Fruit fly (Drosophila melanogaster) whole organism, embryonic: Measurements from ENCODE around the gene CG15141.
A peak's percentile ranks its signal among the peaks of the same experiment; 100 is the strongest.

Experiments
- BEAF-32 ChIP-seq: fragments of 200-800 bp; sonication (Bioruptor generic); optimal IDR thresholded peaks from 3 replicates; lab custom pipeline; 2017; ENCODE audit warnings: missing biosample characterization, missing genetic modification characterization, mild to moderate bottlenecking, moderate library complexity, missing genetic modification reagents
- Bteb2 ChIP-seq: fragments of 200-800 bp; sonication (Bioruptor generic); optimal IDR thresholded peaks from 2 replicates; lab custom pipeline; 2016; ENCODE audit warnings: missing biosample characterization, missing genetic modification characterization
- C15 ChIP-seq: fragments of 200-800 bp; sonication (Bioruptor generic); IDR thresholded peaks from 3 replicates; pipeline ENCODE4 v1.3.6; 2022; ENCODE audit warnings: missing biosample characterization, missing genetic modification characterization
- CG12219 ChIP-seq: fragments of 200-800 bp; sonication (Bioruptor generic); optimal IDR thresholded peaks from 3 replicates; lab custom pipeline; 2018; ENCODE audit warnings: missing biosample characterization, mild to moderate bottlenecking, missing genetic modification characterization
- CG12659 ChIP-seq: fragments of 200-800 bp; sonication (Bioruptor generic); optimal IDR thresholded peaks from 3 replicates; lab custom pipeline; 2017; ENCODE audit warnings: mild to moderate bottlenecking, missing biosample characterization, missing genetic modification reagents, missing genetic modification characterization
- CG14050 ChIP-seq: fragments of 200-800 bp; sonication (Bioruptor generic); IDR thresholded peaks from 3 replicates; pipeline ENCODE4 v1.3.6; 2022; ENCODE audit warnings: missing biosample characterization, missing genetic modification characterization
- CG14667 ChIP-seq: fragments of 200-800 bp; sonication (Bioruptor generic); IDR thresholded peaks from 2 replicates; pipeline ENCODE4 v1.3.6; 2022; ENCODE audit warnings: missing biosample characterization, missing genetic modification characterization
- CG15479 ChIP-seq: fragments of 200-800 bp; sonication (Bioruptor generic); optimal IDR thresholded peaks from 3 replicates; lab custom pipeline; 2019; ENCODE audit warnings: missing biosample characterization, mild to moderate bottlenecking, missing genetic modification characterization, moderate library complexity
- CG17912 ChIP-seq: fragments of 200-800 bp; sonication (Bioruptor generic); optimal IDR thresholded peaks from 2 replicates; lab custom pipeline; 2018; ENCODE audit warnings: missing biosample characterization, mild to moderate bottlenecking, missing genetic modification characterization
- CG1832 ChIP-seq: fragments of 200-800 bp; sonication (Bioruptor generic); optimal IDR thresholded peaks from 2 replicates; lab custom pipeline; 2017; ENCODE audit warnings: missing biosample characterization, mild to moderate bottlenecking, missing genetic modification characterization, inconsistent platforms
- CG18619 ChIP-seq: fragments of 200-800 bp; sonication (Bioruptor generic); optimal IDR thresholded peaks from 3 replicates; lab custom pipeline; 2017; ENCODE audit warnings: missing biosample characterization, mild to moderate bottlenecking, missing genetic modification characterization
- CG31365 ChIP-seq: fragments of 200-800 bp; sonication (Bioruptor generic); optimal IDR thresholded peaks from 2 replicates; lab custom pipeline; 2018; ENCODE audit warnings: missing biosample characterization, mild to moderate bottlenecking, missing genetic modification characterization
- CG31388 ChIP-seq: fragments of 200-800 bp; sonication (Bioruptor generic); optimal IDR thresholded peaks from 2 replicates; lab custom pipeline; 2016; ENCODE audit warnings: missing biosample characterization, missing genetic modification characterization
- CG32767 ChIP-seq: fragments of 200-800 bp; sonication (Bioruptor generic); IDR thresholded peaks from 2 replicates; pipeline ENCODE4 v1.3.6; 2022; ENCODE audit warnings: missing biosample characterization, missing genetic modification characterization
- CG4328 ChIP-seq: fragments of 200-800 bp; sonication (Bioruptor generic); optimal IDR thresholded peaks from 3 replicates; lab custom pipeline; 2017; ENCODE audit warnings: missing biosample characterization, missing genetic modification reagents, missing genetic modification characterization
- CG4707 ChIP-seq: fragments of 200-800 bp; sonication (Bioruptor generic); optimal IDR thresholded peaks from 2 replicates; lab custom pipeline; 2018; ENCODE audit warnings: missing biosample characterization, mild to moderate bottlenecking, missing genetic modification characterization, moderate library complexity
- CG4820 ChIP-seq: fragments of 200-800 bp; sonication (Bioruptor generic); optimal IDR thresholded peaks from 3 replicates; lab custom pipeline; 2016; ENCODE audit warnings: missing biosample characterization, missing genetic modification characterization
- CG5180 ChIP-seq: fragments of 200-800 bp; sonication (Bioruptor generic); optimal IDR thresholded peaks from 3 replicates; lab custom pipeline; 2017; ENCODE audit warnings: missing biosample characterization, missing genetic modification characterization, mild to moderate bottlenecking, moderate library complexity, missing genetic modification reagents
- CG9797 ChIP-seq: fragments of 200-800 bp; sonication (Bioruptor generic); optimal IDR thresholded peaks from 3 replicates; lab custom pipeline; 2018; ENCODE audit warnings: missing biosample characterization, mild to moderate bottlenecking, missing genetic modification characterization
- D19A ChIP-seq: fragments of 200-800 bp; optimal IDR thresholded peaks from 3 replicates; lab custom pipeline; 2019; ENCODE audit warnings: missing biosample characterization, mild to moderate bottlenecking, missing genetic modification characterization, moderate library complexity
- Ets97D ChIP-seq: fragments of 200-800 bp; sonication (Bioruptor generic); optimal IDR thresholded peaks from 3 replicates; lab custom pipeline; 2016; ENCODE audit warnings: missing biosample characterization, missing genetic modification characterization
- MTF-1 ChIP-seq: fragments of 200-800 bp; sonication (Bioruptor generic); optimal IDR thresholded peaks from 2 replicates; lab custom pipeline; 2018; ENCODE audit warnings: missing biosample characterization, mild to moderate bottlenecking, missing genetic modification characterization, borderline replicate concordance
- Meics ChIP-seq: fragments of 200-800 bp; sonication (Bioruptor generic); optimal IDR thresholded peaks from 2 replicates; lab custom pipeline; 2017; ENCODE audit warnings: missing biosample characterization, mild to moderate bottlenecking, missing genetic modification characterization
- Myb ChIP-seq: fragments of 200-800 bp; sonication (Bioruptor generic); optimal IDR thresholded peaks from 2 replicates; lab custom pipeline; 2016; ENCODE audit warnings: missing biosample characterization, missing genetic modification characterization
- Rx ChIP-seq: fragments of 200-800 bp; sonication (Bioruptor generic); IDR thresholded peaks from 2 replicates; pipeline ENCODE4 v1.3.6; 2022; ENCODE audit warnings: missing biosample characterization, missing genetic modification characterization
- Scr ChIP-seq: fragments of 200-800 bp; sonication (Bioruptor generic); IDR thresholded peaks from 2 replicates; pipeline ENCODE4 v1.3.6; 2022; ENCODE audit warnings: missing biosample characterization, missing genetic modification characterization; ENCODE audit not compliant: partially characterized antibody
- Sin3A ChIP-seq: fragments of >200 bp; optimal IDR thresholded peaks from 2 replicates; lab custom pipeline; 2018
- Stat92E ChIP-seq, 3 experiments: fragments of >200 bp in 2 of 3; fragments of 200-800 bp in 1 of 3; sonication (Bioruptor generic) in 1 of 3; optimal IDR thresholded peaks; 2 replicates each; lab custom pipeline; 2017 to 2019; ENCODE audit warnings: missing biosample characterization in 3 of 3, missing genetic modification characterization in 3 of 3, mild to moderate bottlenecking in 1 of 3, moderate library complexity in 1 of 3
- chif ChIP-seq, 2 experiments: fragments of 200-800 bp; sonication (Bioruptor generic); optimal IDR thresholded peaks; 3 replicates each; lab custom pipeline; 2016; ENCODE audit warnings: missing biosample characterization in 2 of 2, missing genetic modification characterization in 2 of 2
- en ChIP-seq: fragments of 200-800 bp; sonication (Bioruptor generic); optimal IDR thresholded peaks from 2 replicates; lab custom pipeline; 2016; ENCODE audit warnings: missing biosample characterization, missing genetic modification characterization
- ftz-f1 ChIP-seq: fragments of 200-800 bp; sonication (Bioruptor generic); optimal IDR thresholded peaks from 2 replicates; lab custom pipeline; 2016; ENCODE audit warnings: missing biosample characterization, missing genetic modification characterization
- fu2 ChIP-seq: fragments of 200-800 bp; sonication (Bioruptor generic); optimal IDR thresholded peaks from 2 replicates; lab custom pipeline; 2016; ENCODE audit warnings: missing biosample characterization, missing genetic modification characterization
- gsb ChIP-seq: fragments of 200-800 bp; sonication (Bioruptor generic); IDR thresholded peaks from 2 replicates; pipeline ENCODE4 v1.3.6; 2022; ENCODE audit warnings: missing biosample characterization, missing genetic modification characterization
- gt ChIP-seq: fragments of 200-800 bp; sonication (Bioruptor generic); IDR thresholded peaks from 2 replicates; pipeline ENCODE4 v1.3.6; 2022; ENCODE audit warnings: missing biosample characterization, missing genetic modification characterization
- jigr1 ChIP-seq: fragments of 200-800 bp; sonication (Bioruptor generic); IDR thresholded peaks from 3 replicates; pipeline ENCODE4 v1.3.6; 2022; ENCODE audit warnings: missing biosample characterization, missing genetic modification characterization
- kah ChIP-seq: fragments of 200-800 bp; sonication (Bioruptor generic); optimal IDR thresholded peaks from 2 replicates; lab custom pipeline; 2018; ENCODE audit warnings: missing biosample characterization, mild to moderate bottlenecking, missing genetic modification characterization
- klu ChIP-seq: fragments of 200-800 bp; sonication (Bioruptor generic); IDR thresholded peaks from 2 replicates; pipeline ENCODE4 v1.3.6; 2022; ENCODE audit warnings: missing biosample characterization, missing genetic modification characterization
- knrl ChIP-seq: fragments of 200-800 bp; sonication (Bioruptor generic); IDR thresholded peaks from 3 replicates; pipeline ENCODE4 v1.3.6; 2022; ENCODE audit warnings: missing biosample characterization, missing genetic modification characterization; ENCODE audit not compliant: partially characterized antibody
- oc ChIP-seq: fragments of 200-800 bp; sonication (Bioruptor generic); optimal IDR thresholded peaks from 2 replicates; lab custom pipeline; 2018; ENCODE audit warnings: missing biosample characterization, mild to moderate bottlenecking, missing genetic modification characterization, moderate library complexity
- org-1 ChIP-seq: fragments of 200-800 bp; sonication (Bioruptor generic); optimal IDR thresholded peaks from 2 replicates; lab custom pipeline; 2017; ENCODE audit warnings: missing biosample characterization, missing genetic modification characterization
- p53 ChIP-seq: fragments of 200-800 bp; sonication (Bioruptor generic); optimal IDR thresholded peaks from 2 replicates; lab custom pipeline; 2016; ENCODE audit warnings: missing biosample characterization, missing genetic modification characterization
- prd ChIP-seq, 3 experiments: fragments of >200 bp in 2 of 3; fragments of 200-800 bp in 1 of 3; sonication (Bioruptor generic) in 1 of 3; optimal IDR thresholded peaks in 2 of 3; IDR thresholded peaks in 1 of 3; 2 replicates in 2 of 3; 3 replicates in 1 of 3; pipeline versions ENCODE4 v1.3.6 to Lab custom; 2017 to 2022; ENCODE audit warnings: missing biosample characterization in 1 of 3, missing genetic modification characterization in 1 of 3
- psq ChIP-seq: fragments of 200-800 bp; sonication (Bioruptor generic); optimal IDR thresholded peaks from 2 replicates; lab custom pipeline; 2017; ENCODE audit warnings: missing biosample characterization, missing genetic modification characterization
- row ChIP-seq: fragments of 200-800 bp; sonication (Bioruptor generic); IDR thresholded peaks from 3 replicates; pipeline ENCODE4 v1.3.6; 2022; ENCODE audit warnings: missing biosample characterization, missing genetic modification characterization
- scrt ChIP-seq: fragments of 200-800 bp; sonication (Bioruptor generic); optimal IDR thresholded peaks from 2 replicates; lab custom pipeline; 2018; ENCODE audit warnings: missing biosample characterization, mild to moderate bottlenecking, missing genetic modification characterization, moderate library complexity
- seq ChIP-seq: fragments of 200-800 bp; sonication (Bioruptor generic); IDR thresholded peaks from 2 replicates; pipeline ENCODE4 v1.3.6; 2022; ENCODE audit warnings: missing biosample characterization, missing genetic modification characterization
- tap ChIP-seq: fragments of 200-800 bp; optimal IDR thresholded peaks from 3 replicates; lab custom pipeline; 2019; ENCODE audit warnings: missing biosample characterization, mild to moderate bottlenecking, missing genetic modification characterization, moderate library complexity
- usp ChIP-seq: fragments of >200 bp; optimal IDR thresholded peaks from 2 replicates; lab custom pipeline; 2017; ENCODE audit warnings: missing biosample characterization, missing genetic modification characterization

Gene CG15141

dm6 chr2L:17429788-17430587 lies 19.5 kb downstream of the CG15141 start (continued):
- TF ChIP-seq CG4328 (GFP tag; lab: Kevin White, UChicago) (peak; percentile 90), knrl (no peak), Meics (GFP tag; lab: Kevin White, UChicago) (peak; percentile 96), CG15479 (GFP tag; lab: Kevin White, UChicago) (no peak), p53 (GFP tag; lab: Kevin White, UChicago) (no peak), CG32767 (GFP tag; lab: Robert Waterston, UW) (peak; percentile 86), CG17912 (GFP tag; lab: Kevin White, UChicago) (no peak), fu2 (GFP tag; lab: Kevin White, UChicago) (peak; percentile 38), gsb (GFP tag; lab: Robert Waterston, UW) (peak; percentile 87), CG1832 (GFP tag; lab: Kevin White, UChicago) (no peak), en (GFP tag; lab: Kevin White, UChicago) (peak; percentile 36), CG12659 (GFP tag; lab: Kevin White, UChicago) (peak; percentile 93), klu (GFP tag; lab: Robert Waterston, UW) (peak; percentile 55), org-1 (GFP tag; lab: Kevin White, UChicago) (peak; percentile 96), Sin3A (lab: Kevin White, UChicago) (no peak), CG31388 (peak; percentile 3), ftz-f1 (GFP tag; lab: Kevin White, UChicago) (peak; percentile 95), CG5180 (GFP tag; lab: Kevin White, UChicago) (peak; percentile 92), row (GFP tag; lab: Robert Waterston, UW) (peak; percentile 94), CG14050 (GFP tag; lab: Robert Waterston, UW) (peak; percentile 80), Scr (no peak), CG18619 (GFP tag; lab: Kevin White, UChicago) (peak; percentile 79), CG9797 (GFP tag; lab: Kevin White, UChicago) (no peak), scrt (peak; percentile 91), chif (GFP tag; optimal IDR thresholded peaks at IDR 0.05; lab: Kevin White, UChicago) (peak; percentile 54 to 58), Myb (GFP tag; lab: Kevin White, UChicago) (peak; percentile 39), D19A (tag; lab: Kevin White, UChicago) (peak; percentile 81), kah (GFP tag; lab: Kevin White, UChicago) (peak; percentile 95), jigr1 (GFP tag; lab: Robert Waterston, UW) (peak; percentile 93; the same call in 2 of the 3 replicates), tap (tag; lab: Kevin White, UChicago) (peak; percentile 98), oc (peak; percentile 53), CG14667 (GFP tag; lab: Robert Waterston, UW) (peak; percentile 90), psq (GFP tag; lab: Kevin White, UChicago) (peak; percentile 86), Ets97D (no peak), CG4820 (GFP tag; lab: Kevin White, UChicago) (peak; percentile 34), gt (GFP tag; lab: Robert Waterston, UW) (peak; percentile 71; the same call in 1 of the 2 replicates), Rx (GFP tag; lab: Robert Waterston, UW) (peak; percentile 72), CG4707 (no peak), prd (optimal IDR thresholded peaks at IDR 0.05; lab: Kevin White, UChicago) (no peak), prd (GFP tag; IDR thresholded peaks at IDR 0.05; lab: Robert Waterston, UW) (peak; percentile 92), C15 (peak; percentile 72; the same call in 1 of the 3 replicates), CG31365 (tag; lab: Kevin White, UChicago) (peak; percentile 29), seq (peak; percentile 90), CG12219 (peak; percentile 89), Bteb2 (GFP tag; lab: Kevin White, UChicago) (peak; percentile 69), MTF-1 (GFP tag; lab: Kevin White, UChicago) (peak; percentile 78), usp (GFP tag; lab: Kevin White, UChicago) (no peak), BEAF-32 (GFP tag; lab: Kevin White, UChicago) (no peak), Stat92E (GFP tag; optimal IDR thresholded peaks at IDR 0.05; lab: Kevin White, UChicago) (no peak)
